Fruit fly (Drosophila melanogaster): ENCODE results near the gene lqf.

- TF ChIP-seq CG10348 (GFP tag; IDR thresholded peaks at IDR 0.05) = no peak
- TF ChIP-seq CG32121 (GFP tag; IDR thresholded peaks at IDR 0.05) = no peak
- TF ChIP-seq Pif1B (GFP tag; optimal IDR thresholded peaks at IDR 0.05) = no peak
- TF ChIP-seq CG4496 (GFP tag; IDR thresholded peaks at IDR 0.05) = no peak
- TF ChIP-seq Ets98B (GFP tag; IDR thresholded peaks at IDR 0.05) = no peak
These were observed 13.8 kb downstream of the lqf start, which contains the start of gene CG32376 for dm6 chr3L:7542357-7542756.

Data from whole organism, pupa.